Fruit fly (Drosophila melanogaster): ENCODE measurements around the gene CG3808.

- TF ChIP-seq cnc (optimal IDR thresholded peaks at IDR 0.05), result no peak
- no peak for TF ChIP-seq kay (GFP tag; ENCODE audit: borderline replicate concordance)
- no peak for TF ChIP-seq CG1620 (GFP tag; optimal IDR thresholded peaks at IDR 0.05)
- TF ChIP-seq CG7045 (GFP tag; optimal IDR thresholded peaks at IDR 0.05), result no peak
- peak; percentile 58 for TF ChIP-seq tj (GFP tag; optimal IDR thresholded peaks at IDR 0.05)
- TF ChIP-seq cic (GFP tag; optimal IDR thresholded peaks at IDR 0.05), result no peak
- TF ChIP-seq Clk (GFP tag; optimal IDR thresholded peaks at IDR 0.05), result no peak
- TF ChIP-seq CG5204 (GFP tag; optimal IDR thresholded peaks at IDR 0.05), result no peak
- no peak for TF ChIP-seq bab1 (GFP tag; optimal IDR thresholded peaks at IDR 0.05)
- no peak for TF ChIP-seq CG33017 (tag; optimal IDR thresholded peaks at IDR 0.05)
- no peak for TF ChIP-seq ovo (GFP tag; optimal IDR thresholded peaks at IDR 0.05)
- no peak for TF ChIP-seq CG14711 (tag; optimal IDR thresholded peaks at IDR 0.05)
- TF ChIP-seq CG12768 (GFP tag; optimal IDR thresholded peaks at IDR 0.05), result no peak
- no peak for TF ChIP-seq toe (GFP tag; optimal IDR thresholded peaks at IDR 0.05)
Observed at dm6 chr3L:19041161-19041560, 40.8 kb upstream of the CG3808 start.
